Worm (Caenorhabditis elegans) whole organism, midembryonic: ENCODE measurements around the gene str-46.

Source experiments
- T22C8.4 ChIP-seq: fragments of 200-800 bp; sonication (Bioruptor generic); IDR thresholded peaks from 2 replicates; pipeline ENCODE4 v1.3.6; 2022; ENCODE audit warnings: missing genetic modification characterization, missing compliant biosample characterization
- cog-1 ChIP-seq: sonication (generic microtip); optimal IDR thresholded peaks from 2 replicates; lab custom pipeline; 2016; ENCODE audit warnings: missing genetic modification characterization, missing compliant biosample characterization
- flt-1 ChIP-seq: fragments of 200-800 bp; sonication (Bioruptor generic); IDR thresholded peaks from 2 replicates; pipeline ENCODE4 v1.3.6; 2022; ENCODE audit warnings: missing genetic modification characterization, missing compliant biosample characterization
- klf-2 ChIP-seq: fragments of 200-800 bp; sonication (Bioruptor generic); conservative IDR thresholded peaks from 2 replicates; pipeline ENCODE4 v1.3.6; 2022; ENCODE audit warnings: missing genetic modification reagents, missing genetic modification characterization, missing compliant biosample characterization
- med-1 ChIP-seq: sonication (generic microtip); optimal IDR thresholded peaks from 2 replicates; lab custom pipeline; 2017; ENCODE audit warnings: missing genetic modification characterization, mild to moderate bottlenecking, missing compliant biosample characterization, antibody characterized with exemption, missing genetic modification reagents; ENCODE audit not compliant: insufficient read depth
- ref-1 ChIP-seq: fragments of 200-800 bp; sonication (Bioruptor generic); conservative IDR thresholded peaks from 2 replicates; pipeline ENCODE4 v1.3.6; 2022; ENCODE audit warnings: missing genetic modification reagents, missing genetic modification characterization, missing compliant biosample characterization
- tab-1 ChIP-seq: fragments of 200-800 bp; sonication (Bioruptor generic); IDR thresholded peaks from 2 replicates; pipeline ENCODE4 v1.3.6; 2022; ENCODE audit warnings: missing genetic modification characterization, missing compliant biosample characterization
- ztf-23 ChIP-seq: fragments of 200-800 bp; sonication (Bioruptor generic); IDR thresholded peaks from 2 replicates; pipeline ENCODE4 v1.3.6; 2022; ENCODE audit warnings: missing genetic modification reagents, missing genetic modification characterization, missing compliant biosample characterization
- ztf-29 ChIP-seq: fragments of 200-800 bp; sonication (Bioruptor generic); IDR thresholded peaks from 2 replicates; pipeline ENCODE4 v1.3.6; 2022; ENCODE audit warnings: missing genetic modification reagents, missing genetic modification characterization, missing compliant biosample characterization

- TF ChIP-seq flt-1: no peak
- no peak for TF ChIP-seq ztf-29 (GFP tag; lab: Robert Waterston, UW)
- no peak for TF ChIP-seq klf-2
- TF ChIP-seq med-1: no peak
- no peak for TF ChIP-seq tab-1 (GFP tag; lab: Robert Waterston, UW)
- TF ChIP-seq ref-1: no peak
- no peak for TF ChIP-seq T22C8.4 (GFP tag; lab: Robert Waterston, UW)
- no peak for TF ChIP-seq ztf-23 (GFP tag; lab: Robert Waterston, UW)
- no peak for TF ChIP-seq cog-1 (tag; lab: Kevin White, UChicago)
Observed at ce11 chrV:2920125-2920524, 20.4 kb upstream of the str-46 start.
